Worm (Caenorhabditis elegans) whole organism, late embryonic: Measurements from ENCODE around the gene F35H8.1.

Experiments used
- ama-1 ChIP-seq: fragments of 150-350 bp; optimal IDR thresholded peaks from 2 replicates; lab custom pipeline; 2014
- ceh-45 ChIP-seq: fragments of 200-800 bp; sonication (Bioruptor generic); IDR thresholded peaks from 2 replicates; pipeline ENCODE4 v1.3.6; 2022; ENCODE audit warnings: missing genetic modification reagents, missing genetic modification characterization, missing compliant biosample characterization
- nhr-11 ChIP-seq: fragments of 150-350 bp; optimal IDR thresholded peaks from 2 replicates; lab custom pipeline; 2014; ENCODE audit warnings: missing biosample characterization, missing genetic modification characterization
- unc-86 ChIP-seq: sonication (generic microtip); optimal IDR thresholded peaks from 2 replicates; lab custom pipeline; 2016; ENCODE audit warnings: missing genetic modification characterization, missing compliant biosample characterization
- zip-5 ChIP-seq: sonication (generic microtip); optimal IDR thresholded peaks from 2 replicates; lab custom pipeline; 2016; ENCODE audit warnings: missing genetic modification characterization, missing compliant biosample characterization

DNA sequence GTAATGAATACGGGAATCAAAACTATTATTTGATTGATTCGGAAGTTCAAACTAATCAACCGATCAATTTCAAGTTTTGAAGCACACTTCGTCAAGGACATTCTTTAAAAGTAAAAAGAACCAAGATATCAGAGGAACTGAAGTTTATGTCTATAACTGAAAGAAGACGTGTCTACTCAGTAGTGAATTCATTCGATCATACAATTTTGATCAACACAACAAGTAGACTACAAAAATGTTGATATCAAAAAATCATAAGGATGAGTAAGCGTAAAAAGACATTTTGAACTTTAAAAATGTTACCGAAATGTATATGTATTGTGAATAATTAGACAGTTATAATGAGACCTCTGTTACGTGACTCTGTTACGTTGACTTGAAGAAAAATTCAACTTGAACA is 10.3 kb downstream of the F35H8.1 start, which contains the start of gene sra-4:
- no peak for TF ChIP-seq unc-86 (tag; lab: Kevin White, UChicago)
- no peak for TF ChIP-seq ceh-45
- TF ChIP-seq nhr-11: no peak
- TF ChIP-seq zip-5 (tag; lab: Kevin White, UChicago): no peak
- TF ChIP-seq ama-1 (lab: Kevin White, UChicago): no peak
